Worm (Caenorhabditis elegans) whole organism, early embryonic: ENCODE results near the gene piit-1.

Experiments
- F13C5.2 ChIP-seq: sonication (generic microtip); optimal IDR thresholded peaks from 2 replicates; lab custom pipeline; 2017; ENCODE audit warnings: mild to moderate bottlenecking, missing genetic modification characterization, inconsistent platforms, missing compliant biosample characterization
- aly-1 ChIP-seq: sonication (generic microtip); optimal IDR thresholded peaks from 2 replicates; lab custom pipeline; 2016; ENCODE audit warnings: missing genetic modification characterization, missing compliant biosample characterization
- ama-1 ChIP-seq: fragments of 150-350 bp; optimal IDR thresholded peaks from 2 replicates; lab custom pipeline; 2014
- ceh-13 ChIP-seq: fragments of 200-800 bp; sonication (Bioruptor generic); optimal IDR thresholded peaks from 2 replicates; lab custom pipeline; 2018; ENCODE audit warnings: mild to moderate bottlenecking, missing genetic modification characterization, missing compliant biosample characterization
- ceh-36 ChIP-seq: sonication (generic microtip); optimal IDR thresholded peaks from 2 replicates; lab custom pipeline; 2016; ENCODE audit warnings: missing genetic modification characterization, inconsistent platforms, missing compliant biosample characterization
- ets-7 ChIP-seq: sonication (generic microtip); optimal IDR thresholded peaks from 2 replicates; lab custom pipeline; 2016; ENCODE audit warnings: missing genotype, missing genetic modification characterization, missing compliant biosample characterization
- flt-1 ChIP-seq: fragments of 200-800 bp; sonication (Bioruptor generic); IDR thresholded peaks from 2 replicates; pipeline ENCODE4 v1.3.6; 2022; ENCODE audit warnings: missing genetic modification characterization, missing compliant biosample characterization
- hmg-4 ChIP-seq: fragments of 200-800 bp; sonication (Bioruptor generic); optimal IDR thresholded peaks from 2 replicates; lab custom pipeline; 2018; ENCODE audit warnings: mild to moderate bottlenecking, missing genetic modification characterization, missing compliant biosample characterization
- hnd-1 ChIP-seq: sonication (generic microtip); optimal IDR thresholded peaks from 2 replicates; lab custom pipeline; 2016; ENCODE audit warnings: missing genetic modification characterization, missing compliant biosample characterization
- scrt-1 ChIP-seq: fragments of 200-800 bp; sonication (Bioruptor generic); IDR thresholded peaks from 2 replicates; pipeline ENCODE4 v1.3.6; 2022; ENCODE audit warnings: missing genetic modification characterization, missing compliant biosample characterization
- tbx-37 ChIP-seq: fragments of 200-800 bp; sonication (Bioruptor generic); conservative IDR thresholded peaks from 2 replicates; pipeline ENCODE4 v1.3.6; 2022; ENCODE audit warnings: missing genetic modification reagents, missing genetic modification characterization, missing compliant biosample characterization

DNA sequence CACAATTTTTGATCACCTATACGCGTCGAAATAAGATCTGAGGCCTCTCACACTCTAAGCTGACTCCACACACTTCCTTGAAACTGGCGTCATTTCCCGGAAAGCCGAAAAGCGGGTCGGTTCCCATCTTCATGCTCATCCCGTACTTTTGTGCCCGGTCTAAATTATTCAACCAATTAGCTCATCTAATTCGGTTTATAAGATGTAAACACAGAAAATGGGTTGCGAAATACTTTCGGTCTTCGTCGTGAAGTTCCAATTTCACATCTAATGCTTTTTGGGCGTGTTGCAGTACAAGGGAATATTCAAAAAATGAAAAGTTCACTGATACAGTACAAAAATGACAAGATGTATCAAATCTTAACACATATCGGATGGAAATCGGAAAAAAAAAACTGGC is 21.2 kb upstream of the piit-1 start:
- TF ChIP-seq scrt-1 (GFP tag; lab: Robert Waterston, UW) (no peak), ama-1 (lab: Kevin White, UChicago) (no peak), flt-1 (no peak), hnd-1 (no peak), ceh-36 (tag; lab: Kevin White, UChicago) (no peak), ets-7 (tag; lab: Kevin White, UChicago) (no peak), tbx-37 (GFP tag; lab: Robert Waterston, UW) (no peak), aly-1 (tag; lab: Kevin White, UChicago) (no peak), F13C5.2 (tag; lab: Kevin White, UChicago) (no peak), hmg-4 (GFP tag; lab: Kevin White, UChicago) (no peak), ceh-13 (GFP tag; lab: Kevin White, UChicago) (no peak)
